Worm (Caenorhabditis elegans) whole organism, midembryonic: ENCODE data around the gene M199.7.

Experiments
- flt-1 ChIP-seq: fragments of 200-800 bp; sonication (Bioruptor generic); IDR thresholded peaks from 2 replicates; pipeline ENCODE4 v1.3.6; 2022; ENCODE audit warnings: missing genetic modification characterization, missing compliant biosample characterization
- klf-2 ChIP-seq: fragments of 200-800 bp; sonication (Bioruptor generic); conservative IDR thresholded peaks from 2 replicates; pipeline ENCODE4 v1.3.6; 2022; ENCODE audit warnings: missing genetic modification reagents, missing genetic modification characterization, missing compliant biosample characterization
- med-1 ChIP-seq: sonication (generic microtip); optimal IDR thresholded peaks from 2 replicates; lab custom pipeline; 2017; ENCODE audit warnings: missing genetic modification characterization, mild to moderate bottlenecking, missing compliant biosample characterization, antibody characterized with exemption, missing genetic modification reagents; ENCODE audit not compliant: insufficient read depth
- ref-1 ChIP-seq: fragments of 200-800 bp; sonication (Bioruptor generic); conservative IDR thresholded peaks from 2 replicates; pipeline ENCODE4 v1.3.6; 2022; ENCODE audit warnings: missing genetic modification reagents, missing genetic modification characterization, missing compliant biosample characterization
- ztf-29 ChIP-seq: fragments of 200-800 bp; sonication (Bioruptor generic); IDR thresholded peaks from 2 replicates; pipeline ENCODE4 v1.3.6; 2022; ENCODE audit warnings: missing genetic modification reagents, missing genetic modification characterization, missing compliant biosample characterization

ce11 chrIV:15114324-15114723 lies 8.7 kb upstream of the M199.7 start, which contains the start of gene M199.135:
- TF ChIP-seq flt-1 (GFP tag; lab: Robert Waterston, UW) (no peak), ztf-29 (no peak), klf-2 (GFP tag; lab: Robert Waterston, UW) (no peak), ref-1 (GFP tag; lab: Robert Waterston, UW) (no peak), med-1 (GFP tag; lab: Kevin White, UChicago) (no peak)
